Worm (Caenorhabditis elegans) whole organism, L2 larva: ENCODE results near the gene srg-48.
A peak's percentile ranks its signal among the peaks of the same experiment; 100 is the strongest.

Source experiments
- C34F6.9 ChIP-seq: fragments of 150-350 bp; optimal IDR thresholded peaks from 2 replicates; lab custom pipeline; 2014; ENCODE audit warnings: missing biosample characterization, missing genetic modification characterization
- F13H6.1 ChIP-seq: sonication (generic microtip); optimal IDR thresholded peaks from 2 replicates; lab custom pipeline; 2016; ENCODE audit warnings: missing genetic modification characterization, missing compliant biosample characterization
- R02D3.7 ChIP-seq: fragments of 150-350 bp; optimal IDR thresholded peaks from 2 replicates; lab custom pipeline; 2014; ENCODE audit warnings: missing biosample characterization, missing genetic modification characterization
- ZK546.5 ChIP-seq: sonication (generic microtip); optimal IDR thresholded peaks from 2 replicates; lab custom pipeline; 2017; ENCODE audit warnings: missing biosample characterization, missing genetic modification characterization
- alr-1 ChIP-seq: fragments of 150-350 bp; optimal IDR thresholded peaks from 2 replicates; lab custom pipeline; 2014; ENCODE audit warnings: missing biosample characterization, missing genetic modification characterization
- ama-1 ChIP-seq: fragments of 150-350 bp; optimal IDR thresholded peaks from 2 replicates; lab custom pipeline; 2018; ENCODE audit warnings: inconsistent platforms
- blmp-1 ChIP-seq: sonication (generic microtip); optimal IDR thresholded peaks from 2 replicates; lab custom pipeline; 2017; ENCODE audit warnings: missing genetic modification characterization, mild to moderate bottlenecking, missing compliant biosample characterization, antibody characterized with exemption, moderate library complexity; ENCODE audit not compliant: insufficient read depth
- crh-2 ChIP-seq: sonication (generic microtip); optimal IDR thresholded peaks from 2 replicates; lab custom pipeline; 2017; ENCODE audit warnings: missing biosample characterization, missing genetic modification characterization
- dmd-4 ChIP-seq: sonication (generic microtip); optimal IDR thresholded peaks from 2 replicates; lab custom pipeline; 2017; ENCODE audit warnings: missing biosample characterization, missing genetic modification characterization
- elt-1 ChIP-seq: fragments of 150-350 bp; optimal IDR thresholded peaks from 2 replicates; lab custom pipeline; 2014; ENCODE audit warnings: missing biosample characterization, missing genetic modification characterization
- fos-1 ChIP-seq: fragments of 150-350 bp; optimal IDR thresholded peaks from 2 replicates; lab custom pipeline; 2014; ENCODE audit warnings: missing biosample characterization, missing genetic modification characterization
- gmeb-1 ChIP-seq: fragments of 150-350 bp; optimal IDR thresholded peaks from 2 replicates; lab custom pipeline; 2014; ENCODE audit warnings: missing biosample characterization, missing genetic modification characterization
- lin-11 ChIP-seq: fragments of 150-350 bp; sonication (generic microtip); optimal IDR thresholded peaks from 2 replicates; lab custom pipeline; 2014; ENCODE audit warnings: missing biosample characterization, missing genetic modification characterization, inconsistent platforms, mixed read lengths
- lin-39 ChIP-seq: fragments of 150-350 bp; optimal IDR thresholded peaks from 2 replicates; lab custom pipeline; 2014; ENCODE audit warnings: missing biosample characterization, missing genetic modification reagents, missing genetic modification characterization
- lsy-2 ChIP-seq, 2 experiments: fragments of 150-350 bp in 1 of 2; sonication (generic microtip) in 1 of 2; optimal IDR thresholded peaks; 2 replicates each; lab custom pipeline; 2014 to 2017; ENCODE audit warnings: missing biosample characterization in 2 of 2, missing genetic modification characterization in 2 of 2
- mab-5 ChIP-seq: fragments of 150-350 bp; optimal IDR thresholded peaks from 2 replicates; lab custom pipeline; 2014; ENCODE audit warnings: missing biosample characterization, missing genetic modification characterization
- mbf-1 ChIP-seq: sonication (generic microtip); optimal IDR thresholded peaks from 2 replicates; lab custom pipeline; 2017; ENCODE audit warnings: missing biosample characterization, missing genetic modification characterization
- mdl-1 ChIP-seq, 2 experiments: fragments of 150-350 bp in 1 of 2; sonication (generic microtip) in 1 of 2; optimal IDR thresholded peaks; 2 replicates each; lab custom pipeline; 2017; ENCODE audit warnings: missing biosample characterization in 2 of 2, missing genetic modification characterization in 2 of 2
- nhr-10 ChIP-seq: sonication (generic microtip); optimal IDR thresholded peaks from 2 replicates; lab custom pipeline; 2017; ENCODE audit warnings: missing biosample characterization, missing genetic modification characterization
- nhr-129 ChIP-seq: fragments of 150-350 bp; optimal IDR thresholded peaks from 2 replicates; lab custom pipeline; 2014; ENCODE audit warnings: missing biosample characterization, missing genetic modification characterization
- nhr-21 ChIP-seq: fragments of 150-350 bp; optimal IDR thresholded peaks from 2 replicates; lab custom pipeline; 2014; ENCODE audit warnings: missing biosample characterization, missing genetic modification characterization
- nhr-23 ChIP-seq: fragments of 150-350 bp; optimal IDR thresholded peaks from 2 replicates; lab custom pipeline; 2014; ENCODE audit warnings: missing biosample characterization, missing genetic modification reagents, missing genetic modification characterization
- nhr-237 ChIP-seq: fragments of 150-350 bp; optimal IDR thresholded peaks from 2 replicates; lab custom pipeline; 2014; ENCODE audit warnings: missing biosample characterization, missing genetic modification characterization
- nhr-77 ChIP-seq: fragments of 150-350 bp; optimal IDR thresholded peaks from 2 replicates; lab custom pipeline; 2014; ENCODE audit warnings: missing biosample characterization, missing genetic modification characterization
- sem-4 ChIP-seq: fragments of 150-350 bp; optimal IDR thresholded peaks from 2 replicates; lab custom pipeline; 2014; ENCODE audit warnings: missing biosample characterization, missing genetic modification reagents, missing genetic modification characterization
- skn-1 ChIP-seq: sonication (generic microtip); optimal IDR thresholded peaks from 2 replicates; lab custom pipeline; 2017; ENCODE audit warnings: missing biosample characterization, missing genetic modification characterization
- sma-9 ChIP-seq, 2 experiments: fragments of 150-350 bp in 1 of 2; sonication (generic microtip) in 1 of 2; optimal IDR thresholded peaks; 2 replicates each; lab custom pipeline; 2014 to 2016; ENCODE audit warnings: missing genetic modification characterization in 2 of 2, mild to moderate bottlenecking in 1 of 2, missing biosample characterization in 1 of 2, missing compliant biosample characterization in 1 of 2, missing genetic modification reagents in 1 of 2, moderate library complexity in 1 of 2
- snpc-4 ChIP-seq: fragments of 150-350 bp; optimal IDR thresholded peaks from 2 replicates; lab custom pipeline; 2014; ENCODE audit warnings: missing biosample characterization, missing genetic modification characterization
- unc-39 ChIP-seq: fragments of 150-350 bp; optimal IDR thresholded peaks from 2 replicates; lab custom pipeline; 2014; ENCODE audit warnings: missing biosample characterization, missing genetic modification characterization
- zag-1 ChIP-seq: fragments of 150-350 bp; optimal IDR thresholded peaks from 2 replicates; lab custom pipeline; 2014; ENCODE audit warnings: missing biosample characterization, missing genetic modification characterization
- ztf-1 ChIP-seq: fragments of 200-800 bp; sonication (Bioruptor generic); conservative IDR thresholded peaks from 2 replicates; pipeline ENCODE4 v1.3.6; 2022; ENCODE audit warnings: missing genetic modification characterization, missing compliant biosample characterization
- ztf-11 ChIP-seq: sonication (generic microtip); optimal IDR thresholded peaks from 2 replicates; lab custom pipeline; 2017; ENCODE audit warnings: missing biosample characterization, missing genetic modification characterization
- ztf-4 ChIP-seq: fragments of 150-350 bp; optimal IDR thresholded peaks from 2 replicates; lab custom pipeline; 2014; ENCODE audit warnings: missing biosample characterization, missing genetic modification characterization

srg-48 gene

ce11 chrIV:7084632-7085160 is 12.5 kb downstream of the srg-48 start, which contains the start of gene rps-4 (continued):
- peak; percentile 36 for TF ChIP-seq R02D3.7
- TF ChIP-seq crh-2 (tag; lab: Kevin White, UChicago) = peak; percentile 92
- peak; percentile 71 for TF ChIP-seq ama-1
- TF ChIP-seq unc-39 = no peak
- TF ChIP-seq nhr-129 (tag; lab: Kevin White, UChicago) = peak; percentile 84
- peak; percentile 90 for TF ChIP-seq gmeb-1 (tag; lab: Kevin White, UChicago)
- TF ChIP-seq snpc-4 (tag; lab: Kevin White, UChicago) = peak; percentile 78
- peak; percentile 41 for TF ChIP-seq ztf-4 (tag; lab: Kevin White, UChicago)
- TF ChIP-seq lsy-2 (tag; optimal IDR thresholded peaks at IDR 0.05; lab: Kevin White, UChicago) = peak; percentile 78 to 95
- TF ChIP-seq mab-5 (tag; lab: Kevin White, UChicago) = peak; percentile 79
- no peak for TF ChIP-seq nhr-77 (tag; lab: Kevin White, UChicago)
- TF ChIP-seq nhr-237 = no peak
- TF ChIP-seq lin-11 (tag; lab: Kevin White, UChicago) = peak; percentile 87
- TF ChIP-seq alr-1 = no peak
- peak; percentile 79 for TF ChIP-seq sem-4 (tag; lab: Kevin White, UChicago)
- peak; percentile 85 for TF ChIP-seq fos-1 (tag; lab: Kevin White, UChicago)
- TF ChIP-seq C34F6.9 (tag; lab: Kevin White, UChicago) = peak; percentile 95
- peak; percentile 35 for TF ChIP-seq ZK546.5 (tag; lab: Kevin White, UChicago)
- TF ChIP-seq mbf-1 (tag; lab: Kevin White, UChicago) = no peak
- peak; percentile 59 for TF ChIP-seq zag-1

DNA sequence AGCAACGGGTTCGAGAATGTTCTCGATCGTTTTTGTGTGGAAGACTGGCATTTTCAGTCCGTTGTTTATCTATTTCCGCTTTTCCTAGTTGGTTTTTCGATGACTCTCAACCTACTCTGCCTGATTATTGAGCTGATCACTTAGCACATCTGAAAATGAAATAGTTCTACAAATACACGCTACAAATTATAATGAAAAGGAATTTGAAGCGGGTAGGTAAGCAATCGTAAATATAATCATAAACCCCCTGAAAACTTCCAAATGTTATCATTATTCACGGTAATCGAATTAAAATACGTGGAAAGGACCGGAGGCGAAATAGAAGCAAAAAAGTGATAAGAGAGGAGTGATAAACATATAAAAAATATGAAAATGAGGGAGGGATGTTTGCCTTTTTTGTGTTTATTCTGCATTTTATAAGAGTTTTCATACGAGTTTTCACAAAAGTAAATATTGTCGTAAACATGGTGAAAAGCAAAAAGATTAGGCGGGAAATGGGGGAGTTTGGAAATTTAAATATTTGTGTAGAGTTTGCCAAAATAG is 22.1 kb downstream of the srg-48 start, which contains the start of gene deb-1:
Gene deb-1 (minus strand): TSS at position 51 of the 543 bp plus-strand sequence.
- TF ChIP-seq crh-2 (tag; lab: Kevin White, UChicago) = peak; percentile 76
- no peak for TF ChIP-seq ztf-11 (tag; lab: Kevin White, UChicago)
- no peak for TF ChIP-seq nhr-77 (tag; lab: Kevin White, UChicago)
- no peak for TF ChIP-seq nhr-10 (tag; lab: Kevin White, UChicago)
- no peak for TF ChIP-seq nhr-237
- TF ChIP-seq fos-1 (tag; lab: Kevin White, UChicago) = peak; percentile 44
- no peak for TF ChIP-seq ztf-1 (GFP tag; lab: Robert Waterston, UW)
- no peak for TF ChIP-seq unc-39
- no peak for TF ChIP-seq lin-39 (tag; lab: Kevin White, UChicago)
- no peak for TF ChIP-seq C34F6.9 (tag; lab: Kevin White, UChicago)
- TF ChIP-seq sem-4 (tag; lab: Kevin White, UChicago) = no peak
- TF ChIP-seq zag-1 = no peak

DNA sequence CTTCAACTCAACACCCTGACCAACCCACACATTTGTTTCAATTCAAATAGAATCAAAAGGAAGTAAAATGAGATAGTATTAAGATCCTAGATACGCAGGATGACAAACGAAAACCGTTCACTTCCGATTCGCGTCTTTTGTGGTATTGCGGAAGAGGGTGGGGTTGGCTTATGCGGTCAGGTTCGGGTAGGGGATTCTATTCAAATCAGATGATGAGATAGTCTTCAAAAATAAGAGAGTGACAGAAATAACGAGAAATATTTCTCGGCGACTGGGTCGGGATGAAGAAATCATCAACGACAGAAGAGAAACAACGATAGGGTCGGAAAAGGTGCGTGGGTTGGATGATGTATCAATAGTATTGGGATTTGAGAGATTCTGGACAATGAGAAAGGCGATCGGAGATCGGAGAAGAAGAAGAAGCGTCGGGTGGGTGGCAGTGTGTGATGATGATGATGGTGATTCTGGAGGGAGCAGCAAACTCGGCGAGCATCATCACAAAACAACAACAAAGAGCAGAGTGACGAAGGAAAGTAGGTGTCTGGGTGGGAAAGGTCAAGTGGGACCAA is 23.3 kb downstream of the srg-48 start:
- peak; percentile 31 for TF ChIP-seq C34F6.9 (tag; lab: Kevin White, UChicago)
- TF ChIP-seq blmp-1 (tag; lab: Kevin White, UChicago) = peak; percentile 27
- TF ChIP-seq F13H6.1 (tag; lab: Kevin White, UChicago) = peak; percentile 49
- peak; percentile 28 for TF ChIP-seq sma-9 (GFP tag; optimal IDR thresholded peaks at IDR 0.05; lab: Kevin White, UChicago)
- no peak for TF ChIP-seq sma-9 (tag; optimal IDR thresholded peaks at IDR 0.05; lab: Kevin White, UChicago)
- TF ChIP-seq skn-1 (tag; lab: Kevin White, UChicago) = no peak
- TF ChIP-seq nhr-21 (tag; lab: Kevin White, UChicago) = peak; percentile 25
- no peak for TF ChIP-seq crh-2 (tag; lab: Kevin White, UChicago)
- peak; percentile 25 for TF ChIP-seq nhr-129 (tag; lab: Kevin White, UChicago)
- peak in 1 of 2 experiments; percentile 15 for TF ChIP-seq lsy-2 (tag; optimal IDR thresholded peaks at IDR 0.05; lab: Kevin White, UChicago)
- no peak for TF ChIP-seq zag-1

ce11 chrIV:7096097-7096496 is 23.9 kb downstream of the srg-48 start:
- TF ChIP-seq sma-9 (GFP tag; optimal IDR thresholded peaks at IDR 0.05; lab: Kevin White, UChicago) (peak; percentile 72), sma-9 (tag; optimal IDR thresholded peaks at IDR 0.05; lab: Kevin White, UChicago) (no peak), mdl-1 (tag; optimal IDR thresholded peaks at IDR 0.05; lab: Kevin White, UChicago) (no peak), elt-1 (tag; lab: Kevin White, UChicago) (no peak), mab-5 (tag; lab: Kevin White, UChicago) (no peak)

ce11 chrIV:7097450-7097849 is 25.2 kb downstream of the srg-48 start:
- TF ChIP-seq nhr-23 (no peak), ZK546.5 (tag; lab: Kevin White, UChicago) (no peak), ztf-11 (tag; lab: Kevin White, UChicago) (no peak), alr-1 (no peak), nhr-21 (tag; lab: Kevin White, UChicago) (no peak), dmd-4 (tag; lab: Kevin White, UChicago) (no peak)
